Fruit fly (Drosophila melanogaster) whole organism: Measurements from ENCODE around the gene CG32536.

Experiments
- pan ChIP-seq: fragments of >200 bp; optimal IDR thresholded peaks from 2 replicates; lab custom pipeline; 2017
- psq ChIP-seq: fragments of >200 bp; optimal IDR thresholded peaks from 2 replicates; lab custom pipeline; 2017

- TF ChIP-seq psq (lab: Kevin White, UChicago): no peak
- no peak for TF ChIP-seq pan
These were observed 29.3 kb downstream of the CG32536 start, which contains the start of gene CG7992 for dm6 chrX:19247200-19248052.
